Fruit fly (Drosophila melanogaster): ENCODE measurements around the gene CG14314.

CG14314 gene

DNA sequence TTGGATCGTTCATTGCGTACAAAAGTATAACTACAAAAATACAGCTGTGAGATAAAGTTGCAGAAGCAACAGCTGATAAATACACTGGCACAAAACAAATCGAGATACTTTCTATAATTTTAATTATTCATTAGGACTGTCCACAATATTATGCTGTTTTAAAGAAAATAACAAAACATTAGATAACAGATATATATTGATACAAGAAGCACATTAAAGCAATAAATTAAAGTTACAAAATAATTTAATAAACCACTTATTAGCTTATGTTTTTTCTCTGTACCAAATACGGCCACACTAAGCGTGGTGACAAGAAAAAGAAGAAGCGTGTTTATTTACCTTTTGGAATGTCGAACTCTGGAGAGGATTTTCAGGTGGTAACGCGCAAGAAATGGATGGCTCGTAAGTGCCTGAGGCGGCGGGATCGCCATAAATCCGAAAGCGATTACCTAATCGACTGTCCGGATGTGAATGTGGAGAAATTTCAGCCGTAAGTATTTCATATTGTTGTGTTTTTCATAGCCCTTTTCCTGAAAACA lies 4.3 kb downstream of the CG14314 start, which contains the start of the genes CG7988 and CG7183 (continued):
- peak; percentile 99 for TF ChIP-seq dmrt11E (tag; optimal IDR thresholded peaks at IDR 0.05)
- peak; percentile 95 for TF ChIP-seq Meics (GFP tag; optimal IDR thresholded peaks at IDR 0.05)
- TF ChIP-seq CG10543 (GFP tag; optimal IDR thresholded peaks at IDR 0.05) = peak; percentile 88
- peak; percentile 96 for TF ChIP-seq danr (GFP tag; IDR thresholded peaks at IDR 0.05)
- no peak for TF ChIP-seq HLHmδ (GFP tag; optimal IDR thresholded peaks at IDR 0.05)
- TF ChIP-seq jing (GFP tag; optimal IDR thresholded peaks at IDR 0.05) = peak; percentile 91
- peak; percentile 96 for TF ChIP-seq Atf-2 (GFP tag; optimal IDR thresholded peaks at IDR 0.05)
- peak; percentile 95 for TF ChIP-seq Gsc (GFP tag; IDR thresholded peaks at IDR 0.05)
- peak; percentile 97 for TF ChIP-seq CG17612 (GFP tag; IDR thresholded peaks at IDR 0.05)
- TF ChIP-seq CG9932 (GFP tag; IDR thresholded peaks at IDR 0.05) = peak; percentile 98
- no peak for TF ChIP-seq pita (GFP tag; optimal IDR thresholded peaks at IDR 0.05)
- peak; percentile 60 for TF ChIP-seq CTCF (GFP tag; optimal IDR thresholded peaks at IDR 0.05)
- peak; percentile 96 for TF ChIP-seq CG2202 (tag; optimal IDR thresholded peaks at IDR 0.05)
- peak; percentile 60 for TF ChIP-seq CG31365 (tag; optimal IDR thresholded peaks at IDR 0.05)
- peak; percentile 97 for TF ChIP-seq klu (GFP tag; IDR thresholded peaks at IDR 0.05)
- TF ChIP-seq CG10267 (tag; optimal IDR thresholded peaks at IDR 0.05) = peak; percentile 95
- peak; percentile 98 for TF ChIP-seq CG3847 (GFP tag; IDR thresholded peaks at IDR 0.05)
- TF ChIP-seq CG13123 (GFP tag; optimal IDR thresholded peaks at IDR 0.05) = peak; percentile 97
- TF ChIP-seq CG11085 (GFP tag; IDR thresholded peaks at IDR 0.05) = peak; percentile 97
- TF ChIP-seq peb (GFP tag; IDR thresholded peaks at IDR 0.05) = peak; percentile 98
- TF ChIP-seq CG3163 (GFP tag; optimal IDR thresholded peaks at IDR 0.05) = peak; percentile 78
- peak; percentile 98 for TF ChIP-seq CG10979 (tag; optimal IDR thresholded peaks at IDR 0.05)
- no peak for TF ChIP-seq corto (GFP tag; optimal IDR thresholded peaks at IDR 0.05)
- no peak for TF ChIP-seq inv (GFP tag; IDR thresholded peaks at IDR 0.05; ENCODE audit: partially characterized antibody)
- peak; percentile 88 for TF ChIP-seq CG7987 (GFP tag; optimal IDR thresholded peaks at IDR 0.05)
- peak; percentile 94 for TF ChIP-seq run (tag; optimal IDR thresholded peaks at IDR 0.05)
- TF ChIP-seq hbn (GFP tag; IDR thresholded peaks at IDR 0.05; ENCODE audit: partially characterized antibody) = no peak
- TF ChIP-seq lab (GFP tag; optimal IDR thresholded peaks at IDR 0.05) = peak; percentile 96
- peak; percentile 98 for TF ChIP-seq crp (GFP tag; optimal IDR thresholded peaks at IDR 0.05)
- TF ChIP-seq salm (tag; optimal IDR thresholded peaks at IDR 0.05) = peak; percentile 97
- TF ChIP-seq CG31224 (GFP tag; IDR thresholded peaks at IDR 0.05) = peak; percentile 95
- peak; percentile 98 for TF ChIP-seq esg (GFP tag; conservative IDR thresholded peaks at IDR 0.05)
- TF ChIP-seq CG5245 (GFP tag; optimal IDR thresholded peaks at IDR 0.05) = peak; percentile 94
- TF ChIP-seq CG4328 (GFP tag; optimal IDR thresholded peaks at IDR 0.05) = peak; percentile 87
- TF ChIP-seq org-1 (GFP tag; optimal IDR thresholded peaks at IDR 0.05) = peak; percentile 93
- peak; percentile 95 for TF ChIP-seq Gug (GFP tag; IDR thresholded peaks at IDR 0.05)
- peak; percentile 98 for TF ChIP-seq CG17359 (tag; optimal IDR thresholded peaks at IDR 0.05)
- peak; percentile 100 for TF ChIP-seq CG12391 (tag; optimal IDR thresholded peaks at IDR 0.05)
- TF ChIP-seq kay (GFP tag; optimal IDR thresholded peaks at IDR 0.05) = peak; percentile 96
- peak; percentile 99 for TF ChIP-seq ranshi (GFP tag; IDR thresholded peaks at IDR 0.05)
- TF ChIP-seq CG14014 (GFP tag; IDR thresholded peaks at IDR 0.05) = peak; percentile 97
- TF ChIP-seq Myb (GFP tag; optimal IDR thresholded peaks at IDR 0.05) = peak; percentile 81
- TF ChIP-seq yki (optimal IDR thresholded peaks at IDR 0.05) = no peak
- TF ChIP-seq CG9817 (tag; optimal IDR thresholded peaks at IDR 0.05) = peak; percentile 98
- TF ChIP-seq CG18476 (GFP tag; optimal IDR thresholded peaks at IDR 0.05) = peak; percentile 96
- peak; percentile 99 for TF ChIP-seq sens (GFP tag)
- peak; percentile 93 for TF ChIP-seq CG6175 (GFP tag; IDR thresholded peaks at IDR 0.05)
- TF ChIP-seq Adf1 (GFP tag; IDR thresholded peaks at IDR 0.05) = peak; percentile 86
- peak; percentile 86 for TF ChIP-seq slp2 (GFP tag; optimal IDR thresholded peaks at IDR 0.05)
- peak; percentile 95 for TF ChIP-seq jigr1 (GFP tag; IDR thresholded peaks at IDR 0.05)
- no peak for TF ChIP-seq CG7963 (GFP tag; IDR thresholded peaks at IDR 0.05; ENCODE audit: partially characterized antibody)

All from whole organism, embryonic.